Worm (Caenorhabditis elegans) whole organism, mixed stage, embryonic: ENCODE results near the gene hmp-1.

Experiments used
- bed-3 ChIP-seq: fragments of 200-800 bp; sonication (Bioruptor generic); optimal IDR thresholded peaks from 3 replicates; lab custom pipeline; 2018; ENCODE audit warnings: mild to moderate bottlenecking, missing genetic modification characterization, moderate library complexity, missing compliant biosample characterization
- blmp-1 ChIP-seq: fragments of 150-350 bp; optimal IDR thresholded peaks from 2 replicates; lab custom pipeline; 2014; ENCODE audit warnings: missing biosample characterization, missing genetic modification characterization
- ceh-39 ChIP-seq: fragments of 150-350 bp; optimal IDR thresholded peaks from 2 replicates; lab custom pipeline; 2014; ENCODE audit warnings: missing biosample characterization, missing genetic modification characterization
- ceh-43 ChIP-seq: fragments of 200-800 bp; sonication (Bioruptor generic); optimal IDR thresholded peaks from 2 replicates; lab custom pipeline; 2018; ENCODE audit warnings: mild to moderate bottlenecking, missing genetic modification characterization, moderate library complexity, missing compliant biosample characterization
- ceh-83 ChIP-seq: fragments of 200-800 bp; sonication (Bioruptor generic); optimal IDR thresholded peaks from 2 replicates; lab custom pipeline; 2018; ENCODE audit warnings: mild to moderate bottlenecking, missing genetic modification characterization, missing compliant biosample characterization
- ces-1 ChIP-seq: fragments of 150-350 bp; optimal IDR thresholded peaks from 2 replicates; lab custom pipeline; 2014; ENCODE audit warnings: missing biosample characterization, missing genetic modification reagents, missing genetic modification characterization
- cnd-1 ChIP-seq: fragments of 200-800 bp; sonication (Bioruptor generic); optimal IDR thresholded peaks from 2 replicates; lab custom pipeline; 2018; ENCODE audit warnings: mild to moderate bottlenecking, missing genetic modification characterization, missing compliant biosample characterization
- drap-1 ChIP-seq: fragments of 200-800 bp; sonication (Bioruptor generic); optimal IDR thresholded peaks from 3 replicates; lab custom pipeline; 2018; ENCODE audit warnings: mild to moderate bottlenecking, missing genetic modification characterization, missing compliant biosample characterization
- elt-1 ChIP-seq: sonication (generic microtip); optimal IDR thresholded peaks from 2 replicates; lab custom pipeline; 2017; ENCODE audit warnings: missing genetic modification characterization, mild to moderate bottlenecking, missing compliant biosample characterization, antibody characterized with exemption, moderate library complexity, borderline replicate concordance; ENCODE audit not compliant: insufficient read depth
- flh-1 ChIP-seq: fragments of 200-800 bp; sonication (Bioruptor generic); optimal IDR thresholded peaks from 2 replicates; lab custom pipeline; 2018; ENCODE audit warnings: mild to moderate bottlenecking, missing genetic modification characterization, moderate library complexity, missing compliant biosample characterization
- ham-2 ChIP-seq: fragments of 200-800 bp; sonication (Bioruptor generic); optimal IDR thresholded peaks from 2 replicates; lab custom pipeline; 2018; ENCODE audit warnings: mild to moderate bottlenecking, missing genetic modification characterization, missing compliant biosample characterization
- hlh-1 ChIP-seq: fragments of 150-350 bp; optimal IDR thresholded peaks from 2 replicates; lab custom pipeline; 2014; ENCODE audit warnings: missing biosample characterization, missing genetic modification reagents, missing genetic modification characterization
- lin-32 ChIP-seq: fragments of 200-800 bp; sonication (Bioruptor generic); optimal IDR thresholded peaks from 2 replicates; lab custom pipeline; 2018; ENCODE audit warnings: mild to moderate bottlenecking, missing genetic modification characterization, missing compliant biosample characterization
- lsy-2 ChIP-seq: fragments of 150-350 bp; optimal IDR thresholded peaks from 2 replicates; lab custom pipeline; 2014; ENCODE audit warnings: missing biosample characterization, missing genetic modification characterization
- mab-5 ChIP-seq: fragments of 150-350 bp; optimal IDR thresholded peaks from 2 replicates; lab custom pipeline; 2014; ENCODE audit warnings: missing biosample characterization, missing genetic modification characterization
- mep-1 ChIP-seq: fragments of 150-350 bp; optimal IDR thresholded peaks from 2 replicates; lab custom pipeline; 2017; ENCODE audit warnings: missing biosample characterization, missing genetic modification reagents, missing genetic modification characterization, inconsistent platforms
- nhr-12 ChIP-seq: fragments of 150-350 bp; optimal IDR thresholded peaks from 2 replicates; lab custom pipeline; 2014; ENCODE audit warnings: missing biosample characterization, missing genetic modification characterization
- nhr-2 ChIP-seq: fragments of 150-350 bp; optimal IDR thresholded peaks from 2 replicates; lab custom pipeline; 2014; ENCODE audit warnings: missing biosample characterization, missing genetic modification characterization
- nhr-237 ChIP-seq: fragments of 150-350 bp; optimal IDR thresholded peaks from 2 replicates; lab custom pipeline; 2014; ENCODE audit warnings: missing biosample characterization, missing genetic modification characterization
- nhr-28 ChIP-seq: fragments of 150-350 bp; optimal IDR thresholded peaks from 2 replicates; lab custom pipeline; 2014; ENCODE audit warnings: missing biosample characterization, missing genetic modification characterization
- nhr-76 ChIP-seq: sonication (generic microtip); optimal IDR thresholded peaks from 2 replicates; lab custom pipeline; 2017; ENCODE audit warnings: missing biosample characterization, missing genetic modification characterization
- pha-4 ChIP-seq: fragments of 150-350 bp; optimal IDR thresholded peaks from 2 replicates; lab custom pipeline; 2018; ENCODE audit warnings: missing biosample characterization, missing genetic modification reagents, missing genetic modification characterization
- sem-2 ChIP-seq: fragments of 200-800 bp; sonication (Bioruptor generic); optimal IDR thresholded peaks from 2 replicates; lab custom pipeline; 2018; ENCODE audit warnings: mild to moderate bottlenecking, missing genetic modification characterization, missing compliant biosample characterization
- snpc-4 ChIP-seq: fragments of 150-350 bp; optimal IDR thresholded peaks from 2 replicates; lab custom pipeline; 2014; ENCODE audit warnings: missing biosample characterization, missing genetic modification characterization
- sptf-1 ChIP-seq: sonication (generic microtip); optimal IDR thresholded peaks from 2 replicates; lab custom pipeline; 2017; ENCODE audit warnings: mild to moderate bottlenecking, missing genetic modification characterization, moderate library complexity, missing compliant biosample characterization
- tbx-8 ChIP-seq: fragments of 200-800 bp; sonication (Bioruptor generic); optimal IDR thresholded peaks from 2 replicates; lab custom pipeline; 2018; ENCODE audit warnings: mild to moderate bottlenecking, missing genetic modification characterization, moderate library complexity, missing compliant biosample characterization
- unc-120 ChIP-seq: sonication (generic microtip); optimal IDR thresholded peaks from 2 replicates; lab custom pipeline; 2017; ENCODE audit warnings: missing genetic modification characterization, missing compliant biosample characterization; ENCODE audit not compliant: poor library complexity, severe bottlenecking
- unc-39 ChIP-seq: fragments of 150-350 bp; optimal IDR thresholded peaks from 2 replicates; lab custom pipeline; 2014; ENCODE audit warnings: missing biosample characterization, missing genetic modification characterization
- unc-62 ChIP-seq: fragments of 150-350 bp; optimal IDR thresholded peaks from 2 replicates; lab custom pipeline; 2014; ENCODE audit warnings: missing biosample characterization, missing genetic modification reagents, missing genetic modification characterization
- ztf-11 ChIP-seq: fragments of 150-350 bp; optimal IDR thresholded peaks from 2 replicates; lab custom pipeline; 2014; ENCODE audit warnings: missing biosample characterization, missing genetic modification characterization

The hmp-1 gene

DNA sequence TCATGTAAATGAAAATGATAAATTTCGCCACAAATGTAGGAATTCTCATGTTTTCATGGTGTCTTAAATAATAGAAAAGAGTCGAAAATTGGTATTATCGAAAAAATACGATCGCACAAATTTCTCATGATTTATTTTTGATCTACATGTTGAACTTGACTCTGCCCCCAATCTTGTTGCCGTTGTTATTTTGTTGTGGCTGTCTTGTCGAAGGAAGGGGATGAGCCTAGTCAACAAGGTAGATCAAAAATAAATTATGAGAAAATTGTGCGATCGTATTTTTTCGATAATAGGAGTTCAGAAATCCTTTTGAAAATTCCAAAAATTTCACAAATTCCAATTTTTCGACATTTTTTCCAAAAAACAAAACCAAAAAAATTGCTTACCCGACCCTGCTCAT is 30.1 kb upstream of the hmp-1 start:
- TF ChIP-seq elt-1 (tag; lab: Kevin White, UChicago): no peak
- no peak for TF ChIP-seq nhr-28 (tag; lab: Kevin White, UChicago)
- TF ChIP-seq ceh-43 (GFP tag; lab: Kevin White, UChicago): no peak
- TF ChIP-seq hlh-1 (tag; lab: Kevin White, UChicago): no peak
- no peak for TF ChIP-seq ztf-11
- TF ChIP-seq, all 35 proteins: peak for 0

DNA sequence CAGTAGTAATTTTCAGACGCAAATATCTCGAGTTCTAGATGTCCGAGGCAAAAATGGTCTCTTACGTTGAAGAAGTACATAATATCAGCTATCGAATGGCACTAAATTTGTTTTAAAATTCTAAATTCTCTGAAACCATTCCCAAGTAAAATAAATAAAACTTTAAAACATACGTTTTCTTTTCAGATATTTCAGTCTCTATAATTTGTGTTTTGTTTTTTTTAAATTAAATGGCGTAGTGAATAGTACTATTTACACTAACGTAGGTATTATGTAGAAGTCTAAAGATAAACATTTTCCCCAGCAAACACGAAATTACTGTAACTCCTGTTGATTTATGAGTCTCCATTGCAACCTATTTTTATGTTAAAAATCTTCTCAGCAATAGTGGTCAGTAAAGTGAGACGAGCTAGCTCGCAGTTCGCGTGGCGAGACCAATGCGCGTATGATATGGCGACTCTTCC is 28.4 kb upstream of the hmp-1 start:
- no peak for TF ChIP-seq ham-2 (GFP tag; lab: Kevin White, UChicago)
- TF ChIP-seq nhr-2 (tag; lab: Kevin White, UChicago): no peak
- no peak for TF ChIP-seq nhr-76
- no peak for TF ChIP-seq snpc-4
- TF ChIP-seq unc-39 (tag; lab: Kevin White, UChicago): no peak
- no peak for TF ChIP-seq unc-120 (tag; lab: Kevin White, UChicago)
- no peak for TF ChIP-seq hlh-1 (tag; lab: Kevin White, UChicago)
- no peak for TF ChIP-seq blmp-1 (tag; lab: Kevin White, UChicago)
- TF ChIP-seq cnd-1 (tag; lab: Kevin White, UChicago): no peak
- no peak for TF ChIP-seq unc-62 (GFP tag; lab: Kevin White, UChicago)
- no peak for TF ChIP-seq elt-1 (tag; lab: Kevin White, UChicago)
- no peak for TF ChIP-seq lin-32 (GFP tag; lab: Kevin White, UChicago)
- TF ChIP-seq nhr-28 (tag; lab: Kevin White, UChicago): no peak
- no peak for TF ChIP-seq tbx-8 (GFP tag; lab: Kevin White, UChicago)
- TF ChIP-seq mab-5 (tag; lab: Kevin White, UChicago): no peak
- no peak for TF ChIP-seq sptf-1 (tag; lab: Kevin White, UChicago)
- no peak for TF ChIP-seq lsy-2 (tag; lab: Kevin White, UChicago)
- TF ChIP-seq nhr-237 (tag; lab: Kevin White, UChicago): no peak
- no peak for TF ChIP-seq ztf-11

DNA sequence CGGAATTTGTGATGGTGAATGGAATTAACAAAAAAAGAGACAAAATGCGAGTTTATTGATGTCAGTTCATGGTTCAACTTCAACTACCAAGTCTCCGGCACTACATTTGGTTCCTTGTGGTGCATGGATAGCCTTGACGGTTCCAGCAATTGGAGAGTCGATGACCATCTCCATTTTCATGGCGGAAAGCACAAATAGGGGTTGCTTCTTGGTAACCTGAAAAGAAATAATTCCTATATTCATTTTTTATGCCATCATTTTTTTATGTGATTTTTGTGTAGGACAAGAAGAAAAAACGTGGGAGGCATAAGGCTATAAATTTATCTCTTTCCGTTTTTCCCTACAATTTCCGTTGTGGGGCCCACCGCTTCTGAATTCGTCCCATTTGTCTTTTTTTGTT is 27.6 kb upstream of the hmp-1 start:
- TF ChIP-seq ztf-11 (no peak), nhr-28 (tag; lab: Kevin White, UChicago) (no peak), sem-2 (no peak), unc-120 (tag; lab: Kevin White, UChicago) (no peak), mab-5 (tag; lab: Kevin White, UChicago) (no peak), flh-1 (GFP tag; lab: Kevin White, UChicago) (no peak), bed-3 (no peak), lsy-2 (tag; lab: Kevin White, UChicago) (no peak), sptf-1 (tag; lab: Kevin White, UChicago) (no peak)

DNA sequence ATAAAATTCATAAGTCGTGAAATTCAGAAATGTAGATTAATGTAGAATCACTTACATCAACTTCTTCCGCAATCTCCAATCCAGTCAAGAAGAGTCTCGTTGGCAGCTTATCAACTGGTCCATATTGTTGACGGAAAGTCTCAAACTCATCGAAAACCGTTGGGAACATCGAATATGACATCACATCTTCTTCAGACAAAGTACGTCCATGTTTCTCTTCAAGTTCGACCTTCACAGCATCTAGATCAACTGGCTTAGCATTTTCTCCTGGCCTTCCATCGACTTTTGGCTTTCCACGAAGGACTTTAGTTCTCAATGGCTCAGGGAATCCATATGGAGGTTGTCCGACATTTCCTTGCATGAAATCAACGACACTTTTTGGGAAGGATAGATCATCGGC is 26.9 kb upstream of the hmp-1 start:
- no peak for TF ChIP-seq drap-1
- no peak for TF ChIP-seq flh-1 (GFP tag; lab: Kevin White, UChicago)
- no peak for TF ChIP-seq blmp-1 (tag; lab: Kevin White, UChicago)
- TF ChIP-seq bed-3: no peak
- no peak for TF ChIP-seq ceh-83 (GFP tag; lab: Kevin White, UChicago)
- no peak for TF ChIP-seq cnd-1 (tag; lab: Kevin White, UChicago)
- TF ChIP-seq ceh-39 (tag; lab: Kevin White, UChicago): no peak
- TF ChIP-seq ham-2 (GFP tag; lab: Kevin White, UChicago): no peak
- TF ChIP-seq unc-62 (GFP tag; lab: Kevin White, UChicago): no peak
- TF ChIP-seq lin-32 (GFP tag; lab: Kevin White, UChicago): no peak
- TF ChIP-seq unc-39 (tag; lab: Kevin White, UChicago): no peak
- no peak for TF ChIP-seq elt-1 (tag; lab: Kevin White, UChicago)
- TF ChIP-seq hlh-1 (tag; lab: Kevin White, UChicago): no peak
- TF ChIP-seq ces-1: no peak
- TF ChIP-seq nhr-28 (tag; lab: Kevin White, UChicago): no peak
- TF ChIP-seq nhr-12 (tag; lab: Kevin White, UChicago): no peak
- TF ChIP-seq unc-120 (tag; lab: Kevin White, UChicago): no peak
- TF ChIP-seq ztf-11: no peak
- TF ChIP-seq pha-4: no peak
- TF ChIP-seq, all 35 proteins: peak for 0

DNA sequence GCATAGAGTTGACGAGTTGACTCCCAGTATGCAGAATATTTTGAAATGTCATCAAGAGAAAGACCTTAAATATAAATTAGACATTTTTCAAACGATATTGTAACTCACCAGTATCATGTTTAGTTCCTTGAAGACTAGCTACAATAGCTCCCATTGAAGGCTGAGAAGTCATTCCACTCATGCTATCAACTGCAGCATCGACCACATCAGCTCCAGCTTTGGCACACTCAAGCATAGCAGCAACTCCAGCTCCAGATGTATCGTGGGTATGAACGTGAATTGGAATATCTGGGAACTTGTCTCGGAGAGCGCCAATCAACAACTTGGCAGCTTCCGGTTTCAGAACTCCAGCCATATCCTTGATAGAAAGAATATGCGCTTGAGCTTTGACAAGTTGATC is 26.2 kb upstream of the hmp-1 start:
- TF ChIP-seq mep-1 (tag; lab: Kevin White, UChicago) (no peak), nhr-2 (tag; lab: Kevin White, UChicago) (no peak), snpc-4 (no peak), ham-2 (GFP tag; lab: Kevin White, UChicago) (no peak), nhr-12 (tag; lab: Kevin White, UChicago) (no peak), blmp-1 (tag; lab: Kevin White, UChicago) (no peak), lsy-2 (tag; lab: Kevin White, UChicago) (no peak), ztf-11 (no peak), ceh-83 (GFP tag; lab: Kevin White, UChicago) (no peak), hlh-1 (tag; lab: Kevin White, UChicago) (no peak), nhr-237 (tag; lab: Kevin White, UChicago) (no peak), nhr-76 (no peak), flh-1 (GFP tag; lab: Kevin White, UChicago) (no peak), mab-5 (tag; lab: Kevin White, UChicago) (no peak), unc-62 (GFP tag; lab: Kevin White, UChicago) (no peak), elt-1 (tag; lab: Kevin White, UChicago) (no peak), unc-120 (tag; lab: Kevin White, UChicago) (no peak), lin-32 (GFP tag; lab: Kevin White, UChicago) (no peak), bed-3 (no peak)
